Worm (Caenorhabditis elegans) whole organism, mixed stage, embryonic: ENCODE measurements around the gene asp-14.

ENCODE experiments used
- hlh-1 ChIP-seq: fragments of 150-350 bp; optimal IDR thresholded peaks from 2 replicates; lab custom pipeline; 2014; ENCODE audit warnings: missing biosample characterization, missing genetic modification reagents, missing genetic modification characterization
- nhr-12 ChIP-seq: fragments of 150-350 bp; optimal IDR thresholded peaks from 2 replicates; lab custom pipeline; 2014; ENCODE audit warnings: missing biosample characterization, missing genetic modification characterization
- unc-120 ChIP-seq: sonication (generic microtip); optimal IDR thresholded peaks from 2 replicates; lab custom pipeline; 2017; ENCODE audit warnings: missing genetic modification characterization, missing compliant biosample characterization; ENCODE audit not compliant: poor library complexity, severe bottlenecking
- unc-62 ChIP-seq: fragments of 150-350 bp; optimal IDR thresholded peaks from 2 replicates; lab custom pipeline; 2014; ENCODE audit warnings: missing biosample characterization, missing genetic modification reagents, missing genetic modification characterization

asp-14 gene

ce11 chrX:6399450-6399849 lies 47.0 kb downstream of the asp-14 start:
- TF ChIP-seq unc-62 (GFP tag; lab: Kevin White, UChicago) (peak; percentile 61), unc-120 (peak; percentile 44), nhr-12 (tag; lab: Kevin White, UChicago) (no peak), hlh-1 (tag; lab: Kevin White, UChicago) (peak; percentile 79)
